Worm (Caenorhabditis elegans): ENCODE results near the gene H17B01.5.

- TF ChIP-seq sea-1 (GFP tag; conservative IDR thresholded peaks at IDR 0.05) (no peak), ama-1 (optimal IDR thresholded peaks at IDR 0.05) (no peak), flt-1 (GFP tag; IDR thresholded peaks at IDR 0.05) (no peak), tbx-11 (GFP tag; IDR thresholded peaks at IDR 0.05) (no peak), hmbx-1 (tag; optimal IDR thresholded peaks at IDR 0.05) (no peak)
These were observed 31.9 kb downstream of the H17B01.5 start for ce11 chrII:1441479-1441878.

All from whole organism, early embryonic.